Fruit fly (Drosophila melanogaster) whole organism, pupa: Measurements from ENCODE around the gene CG12991.

ENCODE experiments used
- CG4496 ChIP-seq: fragments of 200-800 bp; sonication (Bioruptor generic); IDR thresholded peaks from 3 replicates; pipeline ENCODE4 v1.3.6; 2022; ENCODE audit warnings: missing biosample characterization, missing genetic modification characterization
- Pif1A ChIP-seq: fragments of 200-800 bp; sonication (Bioruptor generic); optimal IDR thresholded peaks from 3 replicates; lab custom pipeline; 2016; ENCODE audit warnings: missing biosample characterization, missing genetic modification characterization
- rn ChIP-seq: fragments of 200-800 bp; sonication (Bioruptor generic); IDR thresholded peaks from 2 replicates; pipeline ENCODE4 v1.3.6; 2022; ENCODE audit warnings: missing biosample characterization, missing genetic modification characterization

DNA sequence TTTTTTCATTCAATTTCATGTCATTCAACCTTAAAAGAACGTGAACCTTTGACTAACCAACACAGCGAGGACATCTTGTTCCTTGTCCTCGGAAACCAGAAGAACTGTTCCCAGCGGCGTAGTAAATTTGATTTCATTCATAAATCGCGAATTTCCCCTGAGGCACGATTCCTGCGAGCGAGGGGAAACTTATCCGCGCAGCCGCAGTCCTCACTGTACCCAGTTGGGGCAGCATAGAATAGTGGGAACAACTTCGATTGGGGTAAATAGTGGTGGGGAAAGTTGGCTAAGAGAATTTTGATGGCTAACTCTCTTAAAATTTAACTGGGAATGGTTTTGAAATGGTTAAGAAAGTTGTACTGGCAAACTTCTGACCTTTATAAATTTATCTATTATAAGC is 31.8 kb downstream of the CG12991 start:
- TF ChIP-seq CG4496 (GFP tag; lab: Robert Waterston, UW) (no peak), Pif1A (GFP tag; lab: Kevin White, UChicago) (no peak), rn (GFP tag; lab: Robert Waterston, UW) (no peak)
